Fruit fly (Drosophila melanogaster) whole organism, embryonic: ENCODE data around the gene Tsp29Fa.

Experiments
- BEAF-32 ChIP-seq: fragments of 200-800 bp; sonication (Bioruptor generic); optimal IDR thresholded peaks from 3 replicates; lab custom pipeline; 2017; ENCODE audit warnings: missing biosample characterization, missing genetic modification characterization, mild to moderate bottlenecking, moderate library complexity, missing genetic modification reagents
- CG10565 ChIP-seq: fragments of 200-800 bp; sonication (Bioruptor generic); optimal IDR thresholded peaks from 3 replicates; lab custom pipeline; 2016; ENCODE audit warnings: missing biosample characterization, mild to moderate bottlenecking, missing genetic modification characterization
- CG10654 ChIP-seq: fragments of 200-800 bp; sonication (Bioruptor generic); optimal IDR thresholded peaks from 2 replicates; lab custom pipeline; 2016; ENCODE audit warnings: missing biosample characterization, missing genetic modification characterization
- CG11093 ChIP-seq: fragments of 200-800 bp; sonication (Bioruptor generic); IDR thresholded peaks from 3 replicates; pipeline ENCODE4 v1.3.6; 2022; ENCODE audit warnings: missing biosample characterization, missing genetic modification characterization
- CG11504 ChIP-seq: fragments of 200-800 bp; sonication (Bioruptor generic); optimal IDR thresholded peaks from 3 replicates; lab custom pipeline; 2019; ENCODE audit warnings: missing biosample characterization, mild to moderate bottlenecking, missing genetic modification characterization, moderate library complexity
- CG12236 ChIP-seq: fragments of 200-800 bp; sonication (Bioruptor generic); optimal IDR thresholded peaks from 2 replicates; lab custom pipeline; 2016; ENCODE audit warnings: missing biosample characterization, missing genetic modification characterization
- CG12744 ChIP-seq: fragments of 200-800 bp; sonication (Bioruptor generic); optimal IDR thresholded peaks from 2 replicates; lab custom pipeline; 2016; ENCODE audit warnings: missing biosample characterization, missing genetic modification characterization
- CG13775 ChIP-seq: fragments of 200-800 bp; sonication (Bioruptor generic); optimal IDR thresholded peaks from 3 replicates; lab custom pipeline; 2017; ENCODE audit warnings: missing biosample characterization, mild to moderate bottlenecking, missing genetic modification characterization
- CG15479 ChIP-seq: fragments of 200-800 bp; sonication (Bioruptor generic); optimal IDR thresholded peaks from 3 replicates; lab custom pipeline; 2019; ENCODE audit warnings: missing biosample characterization, mild to moderate bottlenecking, missing genetic modification characterization, moderate library complexity
- CG15601 ChIP-seq: fragments of 200-800 bp; sonication (Bioruptor generic); optimal IDR thresholded peaks from 3 replicates; lab custom pipeline; 2019; ENCODE audit warnings: missing biosample characterization, mild to moderate bottlenecking, missing genetic modification characterization, moderate library complexity
- CG1603 ChIP-seq: fragments of 200-800 bp; sonication (Bioruptor generic); optimal IDR thresholded peaks from 2 replicates; lab custom pipeline; 2019; ENCODE audit warnings: missing biosample characterization, mild to moderate bottlenecking, missing genetic modification characterization, moderate library complexity
- CG16815 ChIP-seq: fragments of 200-800 bp; sonication (Bioruptor generic); optimal IDR thresholded peaks from 3 replicates; lab custom pipeline; 2017; ENCODE audit warnings: missing biosample characterization, mild to moderate bottlenecking, missing genetic modification characterization
- CG2712 ChIP-seq: fragments of 200-800 bp; optimal IDR thresholded peaks from 3 replicates; lab custom pipeline; 2019; ENCODE audit warnings: missing biosample characterization, mild to moderate bottlenecking, missing genetic modification characterization, moderate library complexity
- CG2875 ChIP-seq: fragments of 200-800 bp; sonication (Bioruptor generic); optimal IDR thresholded peaks from 2 replicates; lab custom pipeline; 2017; ENCODE audit warnings: missing biosample characterization, mild to moderate bottlenecking, missing genetic modification characterization, missing genetic modification reagents
- CG3065 ChIP-seq: fragments of 200-800 bp; sonication (Bioruptor generic); optimal IDR thresholded peaks from 2 replicates; lab custom pipeline; 2016; ENCODE audit warnings: missing biosample characterization, missing genetic modification characterization
- CG31441 ChIP-seq: fragments of 200-800 bp; sonication (Bioruptor generic); IDR thresholded peaks from 2 replicates; pipeline ENCODE4 v1.3.6; 2022; ENCODE audit warnings: missing biosample characterization, missing genetic modification characterization
- CG3847 ChIP-seq: fragments of 200-800 bp; sonication (Bioruptor generic); IDR thresholded peaks from 2 replicates; pipeline ENCODE4 v1.3.6; 2022; ENCODE audit warnings: missing biosample characterization, missing genetic modification characterization
- CG4730 ChIP-seq: fragments of 200-800 bp; sonication (Bioruptor generic); IDR thresholded peaks from 2 replicates; pipeline ENCODE4 v1.3.6; 2022; ENCODE audit warnings: missing biosample characterization, missing genetic modification characterization
- CG5245 ChIP-seq: fragments of 200-800 bp; sonication (Bioruptor generic); optimal IDR thresholded peaks from 3 replicates; lab custom pipeline; 2016; ENCODE audit warnings: missing biosample characterization, missing genetic modification characterization
- CG8089 ChIP-seq: fragments of 200-800 bp; sonication (Bioruptor generic); optimal IDR thresholded peaks from 3 replicates; lab custom pipeline; 2016; ENCODE audit warnings: missing biosample characterization, missing genetic modification characterization
- CG8290 ChIP-seq, 3 experiments: fragments of 200-800 bp; sonication (Bioruptor generic); optimal IDR thresholded peaks; 2 replicates each; lab custom pipeline; 2016 to 2019; ENCODE audit warnings: missing biosample characterization in 3 of 3, missing genetic modification characterization in 3 of 3, mild to moderate bottlenecking in 2 of 3, moderate library complexity in 1 of 3
- CG8388 ChIP-seq: fragments of 200-800 bp; sonication (Bioruptor generic); optimal IDR thresholded peaks from 2 replicates; lab custom pipeline; 2019; ENCODE audit warnings: missing biosample characterization, mild to moderate bottlenecking, missing genetic modification characterization, moderate library complexity
- CG8924 ChIP-seq: fragments of 200-800 bp; optimal IDR thresholded peaks from 3 replicates; lab custom pipeline; 2019; ENCODE audit warnings: missing biosample characterization, mild to moderate bottlenecking, missing genetic modification characterization, moderate library complexity
- CG9215 ChIP-seq: fragments of 200-800 bp; sonication (Bioruptor generic); IDR thresholded peaks from 2 replicates; pipeline ENCODE4 v1.3.6; 2022; ENCODE audit warnings: missing biosample characterization, missing genetic modification characterization
- CG9609 ChIP-seq: fragments of 200-800 bp; sonication (Bioruptor generic); optimal IDR thresholded peaks from 3 replicates; lab custom pipeline; 2016; ENCODE audit warnings: missing biosample characterization, missing genetic modification characterization
- Dll ChIP-seq: fragments of 200-800 bp; sonication (Bioruptor generic); IDR thresholded peaks from 4 replicates; pipeline ENCODE4 v1.3.6; 2022; ENCODE audit warnings: missing biosample characterization, missing genetic modification characterization; ENCODE audit not compliant: partially characterized antibody
- ERR ChIP-seq: fragments of 200-800 bp; sonication (Bioruptor generic); optimal IDR thresholded peaks from 2 replicates; lab custom pipeline; 2016; ENCODE audit warnings: missing biosample characterization, missing genetic modification characterization
- Ets65A ChIP-seq: fragments of 200-800 bp; sonication (Bioruptor generic); peaks from one replicate; lab custom pipeline; 2016; ENCODE audit warnings: missing biosample characterization, missing genetic modification characterization
- Meics ChIP-seq: fragments of 200-800 bp; sonication (Bioruptor generic); optimal IDR thresholded peaks from 2 replicates; lab custom pipeline; 2017; ENCODE audit warnings: missing biosample characterization, mild to moderate bottlenecking, missing genetic modification characterization
- Myb ChIP-seq: fragments of 200-800 bp; sonication (Bioruptor generic); optimal IDR thresholded peaks from 2 replicates; lab custom pipeline; 2016; ENCODE audit warnings: missing biosample characterization, missing genetic modification characterization
- Nf-YC ChIP-seq: fragments of 200-800 bp; optimal IDR thresholded peaks from 3 replicates; lab custom pipeline; 2019; ENCODE audit warnings: missing biosample characterization, mild to moderate bottlenecking, missing genetic modification characterization, moderate library complexity
- Ptx1 ChIP-seq: fragments of 200-800 bp; sonication (Bioruptor generic); IDR thresholded peaks from 2 replicates; pipeline ENCODE4 v1.3.6; 2022; ENCODE audit warnings: missing biosample characterization, missing genetic modification characterization
- Ssrp ChIP-seq: fragments of 200-800 bp; sonication (Bioruptor generic); optimal IDR thresholded peaks from 2 replicates; lab custom pipeline; 2018; ENCODE audit warnings: missing biosample characterization, mild to moderate bottlenecking, missing genetic modification characterization, moderate library complexity
- amos ChIP-seq: fragments of 200-800 bp; sonication (Bioruptor generic); IDR thresholded peaks from 2 replicates; pipeline ENCODE4 v1.3.6; 2022; ENCODE audit warnings: missing biosample characterization, missing genetic modification characterization; ENCODE audit not compliant: partially characterized antibody
- ems ChIP-seq: fragments of 200-800 bp; sonication (Bioruptor generic); optimal IDR thresholded peaks from 3 replicates; lab custom pipeline; 2016; ENCODE audit warnings: missing biosample characterization, missing genetic modification characterization
- eyg ChIP-seq: fragments of 200-800 bp; sonication (Bioruptor generic); optimal IDR thresholded peaks from 3 replicates; lab custom pipeline; 2016; ENCODE audit warnings: missing biosample characterization, missing genetic modification characterization
- fd64A ChIP-seq: fragments of 200-800 bp; sonication (Bioruptor generic); optimal IDR thresholded peaks from 3 replicates; lab custom pipeline; 2018; ENCODE audit warnings: missing biosample characterization, mild to moderate bottlenecking, missing genetic modification characterization
- fru ChIP-seq: fragments of >200 bp; optimal IDR thresholded peaks from 2 replicates; lab custom pipeline; 2017
- gro ChIP-seq: fragments of 200-800 bp; sonication (Bioruptor generic); optimal IDR thresholded peaks from 2 replicates; lab custom pipeline; 2016; ENCODE audit warnings: missing biosample characterization, missing genetic modification characterization
- ham ChIP-seq: fragments of 200-800 bp; sonication (Bioruptor generic); IDR thresholded peaks from 2 replicates; pipeline ENCODE4 v1.3.6; 2022; ENCODE audit warnings: missing biosample characterization, missing genetic modification characterization
- ind ChIP-seq: fragments of 200-800 bp; sonication (Bioruptor generic); optimal IDR thresholded peaks from 3 replicates; lab custom pipeline; 2016; ENCODE audit warnings: missing biosample characterization, missing genetic modification characterization
- jumu ChIP-seq: fragments of 200-800 bp; sonication (Bioruptor generic); optimal IDR thresholded peaks from 3 replicates; lab custom pipeline; 2016; ENCODE audit warnings: missing biosample characterization, missing genetic modification characterization
- mam ChIP-seq: fragments of 200-800 bp; sonication (Bioruptor generic); optimal IDR thresholded peaks from 3 replicates; lab custom pipeline; 2016; ENCODE audit warnings: missing biosample characterization, missing genetic modification characterization
- oc ChIP-seq: fragments of 200-800 bp; sonication (Bioruptor generic); optimal IDR thresholded peaks from 2 replicates; lab custom pipeline; 2018; ENCODE audit warnings: missing biosample characterization, mild to moderate bottlenecking, missing genetic modification characterization, moderate library complexity
- otp ChIP-seq: fragments of 200-800 bp; sonication (Bioruptor generic); IDR thresholded peaks from 3 replicates; pipeline ENCODE4, ENCODE4 v1.3.6; 2022; ENCODE audit warnings: missing biosample characterization, missing genetic modification characterization
- p53 ChIP-seq: fragments of 200-800 bp; sonication (Bioruptor generic); optimal IDR thresholded peaks from 2 replicates; lab custom pipeline; 2016; ENCODE audit warnings: missing biosample characterization, missing genetic modification characterization
- pzg ChIP-seq: fragments of 200-800 bp; sonication (Bioruptor generic); optimal IDR thresholded peaks from 3 replicates; lab custom pipeline; 2018; ENCODE audit warnings: missing biosample characterization, mild to moderate bottlenecking, missing genetic modification characterization, moderate library complexity
- salm ChIP-seq: fragments of 200-800 bp; sonication (Bioruptor generic); optimal IDR thresholded peaks from 2 replicates; lab custom pipeline; 2018; ENCODE audit warnings: missing biosample characterization, mild to moderate bottlenecking, missing genetic modification characterization
- sens-2 ChIP-seq: fragments of 200-800 bp; sonication (Bioruptor generic); IDR thresholded peaks from 2 replicates; pipeline ENCODE4 v1.3.6; 2022; ENCODE audit warnings: missing biosample characterization, missing genetic modification characterization
- slbo ChIP-seq: fragments of 200-800 bp; sonication (Bioruptor generic); IDR thresholded peaks from 2 replicates; pipeline ENCODE4 v1.3.6; 2022; ENCODE audit warnings: missing biosample characterization, missing genetic modification characterization
- tx ChIP-seq: fragments of 200-800 bp; sonication (Bioruptor generic); optimal IDR thresholded peaks from 2 replicates; lab custom pipeline; 2016; ENCODE audit warnings: missing biosample characterization, missing genetic modification characterization
- zfh2 ChIP-seq: fragments of 200-800 bp; sonication (Bioruptor generic); optimal IDR thresholded peaks from 2 replicates; lab custom pipeline; 2016; ENCODE audit warnings: missing biosample characterization, missing genetic modification characterization

Tsp29Fa gene

DNA sequence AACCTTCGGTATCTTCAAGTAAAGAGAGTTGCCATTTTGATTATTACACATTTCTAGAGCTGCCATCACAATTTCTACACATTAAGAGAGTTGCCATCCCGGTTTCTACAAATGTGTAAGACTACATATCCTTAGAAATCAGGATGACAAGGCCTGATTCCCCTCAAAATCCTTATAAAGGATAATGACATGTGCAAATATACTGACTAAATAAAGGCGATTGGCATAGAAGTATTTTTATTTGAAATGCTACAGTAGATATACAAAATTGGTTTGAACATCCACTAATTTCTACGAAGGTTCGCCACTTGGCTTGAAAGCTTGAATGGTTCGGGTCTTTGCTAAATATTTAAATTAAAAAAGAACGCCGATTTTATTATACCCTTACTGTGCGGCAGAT lies 45.0 kb upstream of the Tsp29Fa start (continued):
- no peak for TF ChIP-seq CG3065
- TF ChIP-seq CG5245 (GFP tag; lab: Kevin White, UChicago), result no peak
- TF ChIP-seq CG2712 (tag; lab: Kevin White, UChicago), result peak; percentile 34
- no peak for TF ChIP-seq Nf-YC (tag; lab: Kevin White, UChicago)
- peak; percentile 22 for TF ChIP-seq CG15479 (GFP tag; lab: Kevin White, UChicago)
- no peak for TF ChIP-seq mam (GFP tag; lab: Kevin White, UChicago)
- TF ChIP-seq CG2875, result no peak
- peak; percentile 60 for TF ChIP-seq CG3847
- TF ChIP-seq CG11093 (GFP tag; lab: Robert Waterston, UW), result no peak
- no peak for TF ChIP-seq CG9215 (GFP tag; lab: Robert Waterston, UW)
- no peak for TF ChIP-seq zfh2 (GFP tag; lab: Kevin White, UChicago)
- no peak for TF ChIP-seq jumu (GFP tag; lab: Kevin White, UChicago)
- no peak for TF ChIP-seq fru (lab: Kevin White, UChicago)
- no peak for TF ChIP-seq CG10565 (GFP tag; lab: Kevin White, UChicago)
- peak; percentile 63 for TF ChIP-seq gro (GFP tag; lab: Kevin White, UChicago)
- TF ChIP-seq BEAF-32 (GFP tag; lab: Kevin White, UChicago), result peak; percentile 21
- TF ChIP-seq Meics (GFP tag; lab: Kevin White, UChicago), result no peak
- no peak for TF ChIP-seq CG4730 (GFP tag; lab: Robert Waterston, UW)
- peak; percentile 46 for TF ChIP-seq CG11504 (tag; lab: Kevin White, UChicago)
- no peak for TF ChIP-seq Ptx1 (GFP tag; lab: Robert Waterston, UW)
- TF ChIP-seq ind (GFP tag; lab: Kevin White, UChicago), result no peak
- no peak for TF ChIP-seq eyg (GFP tag; lab: Kevin White, UChicago)
- no peak for TF ChIP-seq ham (GFP tag; lab: Robert Waterston, UW)
- TF ChIP-seq pzg (GFP tag; lab: Kevin White, UChicago), result peak; percentile 43
- no peak for TF ChIP-seq CG12744
- no peak for TF ChIP-seq CG8089 (GFP tag; lab: Kevin White, UChicago)
- TF ChIP-seq otp (GFP tag; lab: Robert Waterston, UW), result no peak
- TF ChIP-seq oc (tag; lab: Kevin White, UChicago), result no peak
- TF ChIP-seq Myb (GFP tag; lab: Kevin White, UChicago), result peak; percentile 59
- peak; percentile 26 for TF ChIP-seq CG15601 (tag; lab: Kevin White, UChicago)
- TF ChIP-seq tx (GFP tag; lab: Kevin White, UChicago), result no peak
- TF ChIP-seq CG31441 (GFP tag; lab: Robert Waterston, UW), result no peak; the same call in 1 of the 2 replicates
- TF ChIP-seq CG8290 (GFP tag; optimal IDR thresholded peaks at IDR 0.05; lab: Kevin White, UChicago), result no peak
- no peak for TF ChIP-seq CG8290 (tag; optimal IDR thresholded peaks at IDR 0.05; lab: Kevin White, UChicago)
- TF ChIP-seq CG8388 (GFP tag; lab: Kevin White, UChicago), result no peak
- TF ChIP-seq CG8924 (tag; lab: Kevin White, UChicago), result no peak
- TF ChIP-seq CG10654 (GFP tag; lab: Kevin White, UChicago), result no peak
- no peak for TF ChIP-seq CG16815 (GFP tag; lab: Kevin White, UChicago)
- no peak for TF ChIP-seq sens-2 (GFP tag; lab: Robert Waterston, UW)
- TF ChIP-seq slbo (GFP tag; lab: Robert Waterston, UW), result no peak
- no peak for TF ChIP-seq fd64A (GFP tag; lab: Kevin White, UChicago)
- no peak for TF ChIP-seq CG12236 (GFP tag; lab: Kevin White, UChicago)
- TF ChIP-seq amos (GFP tag; lab: Robert Waterston, UW), result peak; percentile 27; the same call in 1 of the 2 replicates
- TF ChIP-seq salm (tag; lab: Kevin White, UChicago), result no peak
- TF ChIP-seq CG9609 (GFP tag; lab: Kevin White, UChicago), result no peak
- no peak for TF ChIP-seq CG13775 (GFP tag; lab: Kevin White, UChicago)
- no peak for TF ChIP-seq Dll (GFP tag; lab: Robert Waterston, UW)
- TF ChIP-seq Ssrp (tag; lab: Kevin White, UChicago), result no peak
- peak; percentile 3 for TF ChIP-seq CG1603
- no peak for TF ChIP-seq ems (GFP tag; lab: Kevin White, UChicago)
- no peak for TF ChIP-seq ERR (GFP tag; lab: Kevin White, UChicago)
- TF ChIP-seq Ets65A (GFP tag; lab: Kevin White, UChicago), result peak; percentile 78
- no peak for TF ChIP-seq p53
